Fruit fly (Drosophila melanogaster): Measurements from ENCODE around the gene Or98b.

The Or98b gene

DNA sequence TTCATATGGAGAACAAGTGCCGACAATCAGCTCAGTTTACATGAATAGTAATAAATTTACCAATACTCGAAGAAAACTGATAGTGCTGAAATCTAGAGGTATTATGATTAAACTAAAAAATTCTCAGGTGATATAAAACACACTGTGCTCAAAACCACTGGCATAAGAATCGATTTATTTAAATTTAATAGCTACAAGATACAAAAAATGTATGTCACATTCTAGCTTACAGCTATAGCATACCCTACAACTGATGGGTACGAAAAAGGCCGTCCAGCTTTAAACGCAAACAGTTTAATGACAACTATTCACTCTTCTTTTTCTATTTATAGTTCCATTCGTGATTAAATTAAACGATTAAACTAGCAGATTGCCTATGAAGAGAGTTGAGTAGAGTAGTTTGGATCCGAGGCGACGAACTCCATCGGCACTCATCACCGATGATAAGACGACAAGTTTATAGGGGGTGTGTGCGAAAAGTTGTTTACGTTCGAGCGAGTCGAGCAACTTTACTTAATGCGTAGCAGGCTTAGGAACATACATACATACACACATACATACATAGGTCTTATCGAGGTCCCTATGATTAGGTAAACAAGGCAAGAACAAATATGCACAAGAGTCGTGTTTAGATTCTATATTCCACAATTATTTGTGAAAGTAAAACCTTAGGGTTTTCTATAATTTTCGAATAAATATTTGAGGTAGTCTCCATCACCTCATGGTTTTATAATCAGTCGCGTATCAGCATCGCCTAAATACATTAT is 23.1 kb upstream of the Or98b start (continued):
- TF ChIP-seq CG14965 (GFP tag; optimal IDR thresholded peaks at IDR 0.05; ENCODE audit: borderline replicate concordance) (peak; percentile 65), CG14050 (GFP tag; IDR thresholded peaks at IDR 0.05) (peak; percentile 26; the same call in 2 of the 3 replicates), Elba2 (GFP tag; optimal IDR thresholded peaks at IDR 0.05) (no peak), Sry-β (GFP tag; optimal IDR thresholded peaks at IDR 0.05) (peak; percentile 35), CG18764 (GFP tag; optimal IDR thresholded peaks at IDR 0.05) (peak; percentile 69), her (GFP tag; optimal IDR thresholded peaks at IDR 0.05) (peak; percentile 32), tll (GFP tag; optimal IDR thresholded peaks at IDR 0.05) (no peak), pita (GFP tag; optimal IDR thresholded peaks at IDR 0.05) (no peak), CG13894 (tag; optimal IDR thresholded peaks at IDR 0.05) (peak; percentile 77), bsh (GFP tag; optimal IDR thresholded peaks at IDR 0.05) (peak; percentile 30 to 80), chinmo (GFP tag; IDR thresholded peaks at IDR 0.05; ENCODE audit: partially characterized antibody) (0 out of 4 replicates have a peak, but pooled peaks have one; percentile 12), HmgZ (tag; optimal IDR thresholded peaks at IDR 0.05) (peak; percentile 82), Fer3 (tag; optimal IDR thresholded peaks at IDR 0.05) (peak; percentile 73), CG8944 (GFP tag; optimal IDR thresholded peaks at IDR 0.05) (peak; percentile 73), lilli (GFP tag; optimal IDR thresholded peaks at IDR 0.05) (peak; percentile 80), Gsc (GFP tag; IDR thresholded peaks at IDR 0.05) (no peak), Blimp-1 (GFP tag; optimal IDR thresholded peaks at IDR 0.05) (peak; percentile 68), PHDP (tag; optimal IDR thresholded peaks at IDR 0.05) (peak; percentile 63), CG5180 (GFP tag; optimal IDR thresholded peaks at IDR 0.05) (peak; percentile 61), dimm (GFP tag; IDR thresholded peaks at IDR 0.05) (no peak), hkb (optimal IDR thresholded peaks at IDR 0.05) (no peak), hkb (GFP tag; IDR thresholded peaks at IDR 0.05) (peak; percentile 51), CG3995 (GFP tag; optimal IDR thresholded peaks at IDR 0.05) (no peak), fd64A (GFP tag; optimal IDR thresholded peaks at IDR 0.05) (peak; percentile 65), pb (GFP tag; optimal IDR thresholded peaks at IDR 0.05) (no peak), CG8478 (optimal IDR thresholded peaks at IDR 0.05) (no peak), nmo (GFP tag; optimal IDR thresholded peaks at IDR 0.05) (peak; percentile 36), Atf3 (GFP tag; optimal IDR thresholded peaks at IDR 0.05) (peak; percentile 16), kay (GFP tag; optimal IDR thresholded peaks at IDR 0.05) (peak; percentile 82), emc (GFP tag; optimal IDR thresholded peaks at IDR 0.05) (no peak), CG34224 (GFP tag; IDR thresholded peaks at IDR 0.05; ENCODE audit: partially characterized antibody) (no peak), twi (tag; optimal IDR thresholded peaks at IDR 0.05) (peak; percentile 57), Dip2 (GFP tag; IDR thresholded peaks at IDR 0.05) (no peak), E2f1 (GFP tag; IDR thresholded peaks at IDR 0.05) (peak; percentile 56), CG18599 (GFP tag; optimal IDR thresholded peaks at IDR 0.05) (peak; percentile 88), CG12744 (GFP tag; optimal IDR thresholded peaks at IDR 0.05) (peak; percentile 57), CG6689 (GFP tag; IDR thresholded peaks at IDR 0.05) (peak; percentile 54), CG6254 (GFP tag; optimal IDR thresholded peaks at IDR 0.05) (peak; percentile 17), CoRest (tag; optimal IDR thresholded peaks at IDR 0.05) (peak; percentile 54), CG4617 (GFP tag; optimal IDR thresholded peaks at IDR 0.05; ENCODE audit: borderline replicate concordance) (no peak), phol (tag; optimal IDR thresholded peaks at IDR 0.05) (peak; percentile 17), CG17359 (tag; optimal IDR thresholded peaks at IDR 0.05) (peak; percentile 76), CG10274 (GFP tag; optimal IDR thresholded peaks at IDR 0.05) (peak; percentile 24), Scr (GFP tag; IDR thresholded peaks at IDR 0.05; ENCODE audit: partially characterized antibody) (no peak), trh (GFP tag; optimal IDR thresholded peaks at IDR 0.05) (peak; percentile 39), tap (tag; optimal IDR thresholded peaks at IDR 0.05) (peak; percentile 14), CG31441 (GFP tag; IDR thresholded peaks at IDR 0.05) (peak; percentile 62), CG5245 (GFP tag; optimal IDR thresholded peaks at IDR 0.05) (peak; percentile 15), Fer1 (GFP tag; optimal IDR thresholded peaks at IDR 0.05) (peak; percentile 63)
